Fruit fly (Drosophila melanogaster) whole organism, embryonic: ENCODE data around the gene Pp1alpha-96A.
A peak's percentile ranks its signal among the peaks of the same experiment; 100 is the strongest.

Source experiments
- Adf1 ChIP-seq: fragments of 200-800 bp; sonication (Bioruptor generic); IDR thresholded peaks from 2 replicates; pipeline ENCODE4 v1.3.6; 2022; ENCODE audit warnings: missing biosample characterization, missing genetic modification characterization
- Bgb ChIP-seq: fragments of 200-800 bp; sonication (Bioruptor generic); IDR thresholded peaks from 2 replicates; pipeline ENCODE4 v1.3.6; 2022; ENCODE audit warnings: missing biosample characterization, missing genetic modification characterization; ENCODE audit not compliant: partially characterized antibody
- CG1024 ChIP-seq: fragments of 200-800 bp; sonication (Bioruptor generic); IDR thresholded peaks from 2 replicates; pipeline ENCODE4 v1.3.6; 2022; ENCODE audit warnings: missing biosample characterization, missing genetic modification characterization
- CG11085 ChIP-seq: fragments of 200-800 bp; sonication (Bioruptor generic); IDR thresholded peaks from 2 replicates; pipeline ENCODE4 v1.3.6; 2022; ENCODE audit warnings: missing biosample characterization, missing genetic modification characterization
- CG11247 ChIP-seq: fragments of 200-800 bp; sonication (Bioruptor generic); IDR thresholded peaks from 2 replicates; pipeline ENCODE4 v1.3.6; 2022; ENCODE audit warnings: missing biosample characterization, missing genetic modification characterization
- CG11695 ChIP-seq: fragments of 200-800 bp; sonication (Bioruptor generic); IDR thresholded peaks from 3 replicates; pipeline ENCODE4 v1.3.6; 2022; ENCODE audit warnings: missing biosample characterization, missing genetic modification characterization
- CG11723 ChIP-seq: fragments of 200-800 bp; sonication (Bioruptor generic); optimal IDR thresholded peaks from 2 replicates; lab custom pipeline; 2017; ENCODE audit warnings: missing biosample characterization, mild to moderate bottlenecking, missing genetic modification characterization
- CG12744 ChIP-seq: fragments of 200-800 bp; sonication (Bioruptor generic); optimal IDR thresholded peaks from 2 replicates; lab custom pipeline; 2016; ENCODE audit warnings: missing biosample characterization, missing genetic modification characterization
- CG13123 ChIP-seq: fragments of 200-800 bp; sonication (Bioruptor generic); optimal IDR thresholded peaks from 2 replicates; lab custom pipeline; 2016; ENCODE audit warnings: missing biosample characterization, missing genetic modification characterization
- CG14860 ChIP-seq: fragments of 200-800 bp; sonication (Bioruptor generic); IDR thresholded peaks from 3 replicates; pipeline ENCODE4 v1.3.6; 2022; ENCODE audit warnings: missing biosample characterization, missing genetic modification characterization; ENCODE audit not compliant: partially characterized antibody
- CG15269 ChIP-seq: fragments of 200-800 bp; sonication (Bioruptor generic); optimal IDR thresholded peaks from 2 replicates; lab custom pipeline; 2018; ENCODE audit warnings: missing biosample characterization, mild to moderate bottlenecking, missing genetic modification characterization, moderate library complexity
- CG16779 ChIP-seq: fragments of 200-800 bp; sonication (Bioruptor generic); IDR thresholded peaks from 2 replicates; pipeline ENCODE4 v1.3.6; 2022; ENCODE audit warnings: missing biosample characterization, missing genetic modification characterization
- CG16863 ChIP-seq: fragments of 200-800 bp; sonication (Bioruptor generic); optimal IDR thresholded peaks from 3 replicates; lab custom pipeline; 2016; ENCODE audit warnings: missing biosample characterization, missing genetic modification characterization
- CG17359 ChIP-seq: fragments of 200-800 bp; sonication (Bioruptor generic); optimal IDR thresholded peaks from 3 replicates; lab custom pipeline; 2018; ENCODE audit warnings: missing biosample characterization, mild to moderate bottlenecking, missing genetic modification characterization, moderate library complexity
- CG17385 ChIP-seq: fragments of 200-800 bp; sonication (Bioruptor generic); optimal IDR thresholded peaks from 3 replicates; lab custom pipeline; 2018; ENCODE audit warnings: missing biosample characterization, mild to moderate bottlenecking, missing genetic modification characterization
- CG30431 ChIP-seq: fragments of 200-800 bp; sonication (Bioruptor generic); optimal IDR thresholded peaks from 2 replicates; lab custom pipeline; 2017; ENCODE audit warnings: missing biosample characterization, missing genetic modification characterization
- CG3163 ChIP-seq: fragments of 200-800 bp; sonication (Bioruptor generic); optimal IDR thresholded peaks from 3 replicates; lab custom pipeline; 2016; ENCODE audit warnings: missing biosample characterization, missing genetic modification characterization
- CG4424 ChIP-seq: fragments of 200-800 bp; sonication (Bioruptor generic); optimal IDR thresholded peaks from 3 replicates; lab custom pipeline; 2016; ENCODE audit warnings: missing biosample characterization, missing genetic modification characterization
- CG7745 ChIP-seq: fragments of 200-800 bp; sonication (Bioruptor generic); optimal IDR thresholded peaks from 2 replicates; lab custom pipeline; 2018; ENCODE audit warnings: missing biosample characterization, mild to moderate bottlenecking, missing genetic modification characterization, moderate library complexity
- CG7928 ChIP-seq: fragments of 200-800 bp; sonication (Bioruptor generic); optimal IDR thresholded peaks from 2 replicates; lab custom pipeline; 2017; ENCODE audit warnings: missing biosample characterization, mild to moderate bottlenecking, missing genetic modification characterization
- CG9876 ChIP-seq: fragments of 200-800 bp; sonication (Bioruptor generic); optimal IDR thresholded peaks from 2 replicates; lab custom pipeline; 2016; ENCODE audit warnings: missing biosample characterization, missing genetic modification characterization
- CG9932 ChIP-seq: fragments of 200-800 bp; sonication (Bioruptor generic); IDR thresholded peaks from 2 replicates; pipeline ENCODE4 v1.3.6; 2022; ENCODE audit warnings: missing biosample characterization, missing genetic modification characterization
- CkIIα-i1 ChIP-seq: fragments of 200-800 bp; sonication (Bioruptor generic); IDR thresholded peaks from 2 replicates; pipeline ENCODE4 v1.3.6; 2022; ENCODE audit warnings: missing biosample characterization, missing genetic modification characterization
- Drgx ChIP-seq: fragments of 200-800 bp; sonication (Bioruptor generic); IDR thresholded peaks from 2 replicates; pipeline ENCODE4 v1.3.6; 2022; ENCODE audit warnings: missing biosample characterization, missing genetic modification characterization
- Gug ChIP-seq: fragments of 200-800 bp; sonication (Bioruptor generic); IDR thresholded peaks from 4 replicates; pipeline ENCODE4 v1.3.6; 2022; ENCODE audit warnings: missing biosample characterization, missing genetic modification characterization
- Hand ChIP-seq: fragments of 200-800 bp; sonication (Bioruptor generic); optimal IDR thresholded peaks from 2 replicates; lab custom pipeline; 2017; ENCODE audit warnings: mild to moderate bottlenecking, missing biosample characterization, missing genetic modification reagents, missing genetic modification characterization
- Jarid2 ChIP-seq: fragments of 200-800 bp; sonication (Bioruptor generic); optimal IDR thresholded peaks from 3 replicates; lab custom pipeline; 2017; ENCODE audit warnings: mild to moderate bottlenecking, missing biosample characterization, missing genetic modification reagents, missing genetic modification characterization
- Med ChIP-seq: fragments of 200-800 bp; sonication (Bioruptor generic); peaks from one replicate; lab custom pipeline; 2016; ENCODE audit warnings: missing biosample characterization, missing genetic modification characterization, mild to moderate bottlenecking, inconsistent platforms, moderate library complexity
- NK7.1 ChIP-seq: fragments of 200-800 bp; sonication (Bioruptor generic); optimal IDR thresholded peaks from 3 replicates; lab custom pipeline; 2016; ENCODE audit warnings: missing biosample characterization, missing genetic modification characterization
- Nf-YB ChIP-seq: fragments of 200-800 bp; sonication (Bioruptor generic); optimal IDR thresholded peaks from 3 replicates; lab custom pipeline; 2019; ENCODE audit warnings: missing biosample characterization, mild to moderate bottlenecking, missing genetic modification characterization, moderate library complexity
- Sin3A ChIP-seq: fragments of >200 bp; optimal IDR thresholded peaks from 2 replicates; lab custom pipeline; 2018
- Stat92E ChIP-seq, 3 experiments: fragments of >200 bp in 2 of 3; fragments of 200-800 bp in 1 of 3; sonication (Bioruptor generic) in 1 of 3; optimal IDR thresholded peaks; 2 replicates each; lab custom pipeline; 2017 to 2019; ENCODE audit warnings: missing biosample characterization in 3 of 3, missing genetic modification characterization in 3 of 3, mild to moderate bottlenecking in 1 of 3, moderate library complexity in 1 of 3
- al ChIP-seq: fragments of 200-800 bp; sonication (Bioruptor generic); IDR thresholded peaks from 2 replicates; pipeline ENCODE4 v1.3.6; 2022; ENCODE audit warnings: missing biosample characterization, missing genetic modification characterization
- ase ChIP-seq: fragments of 200-800 bp; sonication (Bioruptor generic); IDR thresholded peaks from 3 replicates; pipeline ENCODE4 v1.3.6; 2022; ENCODE audit warnings: missing biosample characterization, missing genetic modification characterization
- bbx ChIP-seq: fragments of 200-800 bp; sonication (Bioruptor generic); IDR thresholded peaks from 2 replicates; pipeline ENCODE4 v1.3.6; 2022; ENCODE audit warnings: missing biosample characterization, missing genetic modification characterization; ENCODE audit not compliant: partially characterized antibody
- br ChIP-seq: fragments of >200 bp; optimal IDR thresholded peaks from 2 replicates; lab custom pipeline; 2017
- chif ChIP-seq, 2 experiments: fragments of 200-800 bp; sonication (Bioruptor generic); optimal IDR thresholded peaks; 3 replicates each; lab custom pipeline; 2016; ENCODE audit warnings: missing biosample characterization in 2 of 2, missing genetic modification characterization in 2 of 2
- emc ChIP-seq: fragments of 200-800 bp; sonication (Bioruptor generic); optimal IDR thresholded peaks from 2 replicates; lab custom pipeline; 2016; ENCODE audit warnings: missing biosample characterization, missing genetic modification characterization
- eve ChIP-seq, 2 experiments: fragments of >200 bp; optimal IDR thresholded peaks; 2 replicates each; lab custom pipeline; 2017; ENCODE audit warnings: missing biosample characterization in 2 of 2, missing genetic modification characterization in 2 of 2
- exex ChIP-seq: fragments of 200-800 bp; sonication (Bioruptor generic); optimal IDR thresholded peaks from 4 replicates; lab custom pipeline; 2018; ENCODE audit warnings: missing biosample characterization, mild to moderate bottlenecking, missing genetic modification characterization, moderate library complexity
- fru ChIP-seq: fragments of >200 bp; optimal IDR thresholded peaks from 2 replicates; lab custom pipeline; 2017
- ftz-f1 ChIP-seq: fragments of 200-800 bp; sonication (Bioruptor generic); optimal IDR thresholded peaks from 2 replicates; lab custom pipeline; 2016; ENCODE audit warnings: missing biosample characterization, missing genetic modification characterization
- gfzf ChIP-seq: fragments of 200-800 bp; sonication (Bioruptor generic); optimal IDR thresholded peaks from 2 replicates; lab custom pipeline; 2016; ENCODE audit warnings: missing biosample characterization, mild to moderate bottlenecking, missing genetic modification characterization, moderate library complexity
- lilli ChIP-seq: fragments of 200-800 bp; sonication (Bioruptor generic); optimal IDR thresholded peaks from 3 replicates; lab custom pipeline; 2016; ENCODE audit warnings: missing biosample characterization, missing genetic modification characterization
- p53 ChIP-seq: fragments of 200-800 bp; sonication (Bioruptor generic); optimal IDR thresholded peaks from 2 replicates; lab custom pipeline; 2016; ENCODE audit warnings: missing biosample characterization, missing genetic modification characterization
- pb ChIP-seq: fragments of 200-800 bp; sonication (Bioruptor generic); optimal IDR thresholded peaks from 3 replicates; lab custom pipeline; 2016; ENCODE audit warnings: missing biosample characterization, missing genetic modification characterization
- pho ChIP-seq: fragments of 200-800 bp; sonication (Bioruptor generic); optimal IDR thresholded peaks from 2 replicates; lab custom pipeline; 2016; ENCODE audit warnings: missing biosample characterization, missing genetic modification characterization
- seq ChIP-seq: fragments of 200-800 bp; sonication (Bioruptor generic); IDR thresholded peaks from 2 replicates; pipeline ENCODE4 v1.3.6; 2022; ENCODE audit warnings: missing biosample characterization, missing genetic modification characterization
- sr ChIP-seq: fragments of 200-800 bp; sonication (Bioruptor generic); IDR thresholded peaks from 3 replicates; pipeline ENCODE4 v1.3.6; 2022; ENCODE audit warnings: missing biosample characterization, missing genetic modification characterization
- tio ChIP-seq: fragments of 200-800 bp; sonication (Bioruptor generic); optimal IDR thresholded peaks from 2 replicates; lab custom pipeline; 2017; ENCODE audit warnings: missing biosample characterization, missing genetic modification characterization, inconsistent platforms
- trh ChIP-seq: fragments of 200-800 bp; sonication (Bioruptor generic); optimal IDR thresholded peaks from 2 replicates; lab custom pipeline; 2016; ENCODE audit warnings: missing biosample characterization, missing genetic modification characterization
- unc-4 ChIP-seq: fragments of 200-800 bp; sonication (Bioruptor generic); IDR thresholded peaks from 2 replicates; pipeline ENCODE4 v1.3.6; 2022; ENCODE audit warnings: missing biosample characterization, missing genetic modification characterization; ENCODE audit not compliant: partially characterized antibody
- wek ChIP-seq: fragments of 200-800 bp; sonication (Bioruptor generic); optimal IDR thresholded peaks from 3 replicates; lab custom pipeline; 2018; ENCODE audit warnings: missing biosample characterization, mild to moderate bottlenecking, missing genetic modification characterization, moderate library complexity

The Pp1alpha-96A gene

DNA sequence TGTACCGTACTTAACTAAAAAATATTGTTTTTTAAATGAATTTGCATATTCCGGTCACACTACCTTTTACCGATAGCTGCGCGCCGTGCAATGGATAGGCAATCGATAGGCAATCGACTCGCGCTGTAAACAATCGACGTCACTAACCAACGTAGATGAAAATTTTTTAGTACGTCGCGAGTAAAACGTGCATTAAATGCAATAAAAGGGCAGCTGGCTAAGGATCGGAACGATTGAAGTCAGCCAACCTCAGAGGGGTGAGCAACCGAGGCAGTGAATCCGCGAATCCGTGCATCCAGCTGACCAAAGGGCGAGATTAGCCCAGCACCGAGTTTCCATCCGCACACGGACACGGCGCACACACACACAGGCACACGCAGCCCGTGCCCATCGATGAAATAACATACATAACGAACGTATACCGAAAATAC is at the start of gene Pp1alpha-96A (continued):
- no peak for TF ChIP-seq p53
- TF ChIP-seq fru (lab: Kevin White, UChicago), result no peak
- TF ChIP-seq CG9876, result peak; percentile 12
- TF ChIP-seq NK7.1 (GFP tag; lab: Kevin White, UChicago), result no peak
- TF ChIP-seq Nf-YB (GFP tag; lab: Kevin White, UChicago), result no peak
- TF ChIP-seq CG7745 (tag; lab: Kevin White, UChicago), result no peak
- no peak for TF ChIP-seq CG11695 (GFP tag; lab: Robert Waterston, UW)
- TF ChIP-seq chif (GFP tag; optimal IDR thresholded peaks at IDR 0.05; lab: Kevin White, UChicago), result peak in 1 of 2 experiments; percentile 9
- TF ChIP-seq ase (GFP tag; lab: Robert Waterston, UW), result no peak
- TF ChIP-seq CG30431 (GFP tag; lab: Kevin White, UChicago), result no peak
- TF ChIP-seq CG12744 (GFP tag; lab: Kevin White, UChicago), result no peak
- TF ChIP-seq CG1024, result no peak
- no peak for TF ChIP-seq Gug (GFP tag; lab: Robert Waterston, UW)
- TF ChIP-seq Hand (GFP tag; lab: Kevin White, UChicago), result peak; percentile 16
- TF ChIP-seq CG17359 (tag; lab: Kevin White, UChicago), result no peak
- TF ChIP-seq CG16779 (GFP tag; lab: Robert Waterston, UW), result no peak
- TF ChIP-seq CG4424 (GFP tag; lab: Kevin White, UChicago), result peak; percentile 6
- TF ChIP-seq CG15269 (tag; lab: Kevin White, UChicago), result no peak
- no peak for TF ChIP-seq CG11247 (GFP tag; lab: Robert Waterston, UW)
- peak; percentile 15 for TF ChIP-seq CG3163 (GFP tag; lab: Kevin White, UChicago)
- TF ChIP-seq seq (GFP tag; lab: Robert Waterston, UW), result no peak
- peak; percentile 86 for TF ChIP-seq bbx (GFP tag; lab: Robert Waterston, UW)
- TF ChIP-seq br (lab: Kevin White, UChicago), result no peak
- TF ChIP-seq Jarid2, result no peak
- peak; percentile 34 for TF ChIP-seq lilli (GFP tag; lab: Kevin White, UChicago)
- no peak for TF ChIP-seq pb (GFP tag; lab: Kevin White, UChicago)
- TF ChIP-seq pho (GFP tag; lab: Kevin White, UChicago), result peak; percentile 26
- TF ChIP-seq CG17385 (GFP tag; lab: Kevin White, UChicago), result no peak
- no peak for TF ChIP-seq CG13123 (GFP tag; lab: Kevin White, UChicago)
- TF ChIP-seq CG7928 (GFP tag; lab: Kevin White, UChicago), result no peak
- no peak for TF ChIP-seq wek (GFP tag; lab: Kevin White, UChicago)
- TF ChIP-seq exex (tag; lab: Kevin White, UChicago), result no peak
- TF ChIP-seq tio (GFP tag; lab: Kevin White, UChicago), result no peak
- TF ChIP-seq trh (GFP tag; lab: Kevin White, UChicago), result no peak
- TF ChIP-seq unc-4 (GFP tag; lab: Robert Waterston, UW), result peak; percentile 88
- no peak for TF ChIP-seq CG16863 (GFP tag; lab: Kevin White, UChicago)
- 0 out of 2 replicates have a peak, but pooled peaks have one; percentile 7 for TF ChIP-seq Adf1 (GFP tag; lab: Robert Waterston, UW)
- peak; percentile 92 for TF ChIP-seq Bgb
- TF ChIP-seq Stat92E (GFP tag; optimal IDR thresholded peaks at IDR 0.05; lab: Kevin White, UChicago), result peak in 1 of 3 experiments; percentile 18
- TF ChIP-seq CkIIα-i1 (GFP tag; lab: Robert Waterston, UW), result no peak
- TF ChIP-seq Drgx, result no peak
- peak; percentile 40 for TF ChIP-seq CG9932 (GFP tag; lab: Robert Waterston, UW)
- no peak for TF ChIP-seq CG11085 (GFP tag; lab: Robert Waterston, UW)
- peak; percentile 66 for TF ChIP-seq Sin3A (lab: Kevin White, UChicago)
- TF ChIP-seq ftz-f1 (GFP tag; lab: Kevin White, UChicago), result no peak
- no peak for TF ChIP-seq CG11723 (GFP tag; lab: Kevin White, UChicago)
- no peak for TF ChIP-seq eve (GFP tag; optimal IDR thresholded peaks at IDR 0.05; lab: Kevin White, UChicago)
- no peak for TF ChIP-seq sr (GFP tag; lab: Robert Waterston, UW)
- TF ChIP-seq emc (GFP tag; lab: Kevin White, UChicago), result no peak
- TF ChIP-seq CG14860 (GFP tag; lab: Robert Waterston, UW), result peak; percentile 77
- TF ChIP-seq al (GFP tag; lab: Robert Waterston, UW), result no peak
- peak; percentile 89 for TF ChIP-seq Med (GFP tag; lab: Kevin White, UChicago)
- peak; percentile 67 for TF ChIP-seq gfzf (GFP tag; lab: Kevin White, UChicago)
